Fruit fly (Drosophila melanogaster) whole organism, prepupa: ENCODE measurements around the gene smp-30.

Experiments
- CG10631 ChIP-seq: fragments of 200-800 bp; sonication (Bioruptor generic); optimal IDR thresholded peaks from 2 replicates; lab custom pipeline; 2016; ENCODE audit warnings: missing biosample characterization, missing genetic modification characterization
- CG10669 ChIP-seq: fragments of 200-800 bp; sonication (Bioruptor generic); optimal IDR thresholded peaks from 3 replicates; lab custom pipeline; 2018; ENCODE audit warnings: missing biosample characterization, mild to moderate bottlenecking, missing genetic modification characterization, moderate library complexity
- CG11762 ChIP-seq: fragments of 200-800 bp; sonication (Bioruptor generic); optimal IDR thresholded peaks from 3 replicates; lab custom pipeline; 2016; ENCODE audit warnings: missing biosample characterization, missing genetic modification characterization; ENCODE audit not compliant: insufficient read depth
- CG11902 ChIP-seq: fragments of 200-800 bp; sonication (Bioruptor generic); optimal IDR thresholded peaks from 3 replicates; lab custom pipeline; 2016; ENCODE audit warnings: missing biosample characterization, missing genetic modification characterization
- CG15336 ChIP-seq: fragments of 200-800 bp; sonication (Bioruptor generic); IDR thresholded peaks from 2 replicates; pipeline ENCODE4 v1.3.6; 2022; ENCODE audit warnings: missing biosample characterization, missing genetic modification characterization
- CG1621 ChIP-seq: fragments of 200-800 bp; sonication (Bioruptor generic); optimal IDR thresholded peaks from 3 replicates; lab custom pipeline; 2018; ENCODE audit warnings: missing biosample characterization, mild to moderate bottlenecking, missing genetic modification characterization
- CG16779 ChIP-seq: fragments of 200-800 bp; sonication (Bioruptor generic); optimal IDR thresholded peaks from 3 replicates; lab custom pipeline; 2017; ENCODE audit warnings: missing biosample characterization, mild to moderate bottlenecking, missing genetic modification characterization
- CG31627 ChIP-seq: fragments of 200-800 bp; sonication (Bioruptor generic); optimal IDR thresholded peaks from 3 replicates; lab custom pipeline; 2016; ENCODE audit warnings: missing biosample characterization, missing genetic modification characterization
- CG32006 ChIP-seq: fragments of 200-800 bp; sonication (Bioruptor generic); optimal IDR thresholded peaks from 3 replicates; lab custom pipeline; 2017; ENCODE audit warnings: missing biosample characterization, mild to moderate bottlenecking, missing genetic modification characterization
- CG34406 ChIP-seq: fragments of 200-800 bp; sonication (Bioruptor generic); optimal IDR thresholded peaks from 3 replicates; lab custom pipeline; 2016; ENCODE audit warnings: missing biosample characterization, missing genetic modification characterization
- CG3919 ChIP-seq: fragments of 200-800 bp; sonication (Bioruptor generic); optimal IDR thresholded peaks from 3 replicates; lab custom pipeline; 2016; ENCODE audit warnings: missing biosample characterization, missing genetic modification characterization
- CG4318 ChIP-seq: fragments of 200-800 bp; sonication (Bioruptor generic); optimal IDR thresholded peaks from 3 replicates; lab custom pipeline; 2017; ENCODE audit warnings: missing biosample characterization, mild to moderate bottlenecking, missing genetic modification characterization
- CG6276 ChIP-seq: fragments of 200-800 bp; sonication (Bioruptor generic); optimal IDR thresholded peaks from 2 replicates; lab custom pipeline; 2017; ENCODE audit warnings: missing biosample characterization, mild to moderate bottlenecking, missing genetic modification characterization
- CG7368 ChIP-seq: fragments of 200-800 bp; sonication (Bioruptor generic); optimal IDR thresholded peaks from 3 replicates; lab custom pipeline; 2016; ENCODE audit warnings: missing biosample characterization, missing genetic modification characterization
- CG8119 ChIP-seq: fragments of 200-800 bp; sonication (Bioruptor generic); IDR thresholded peaks from 3 replicates; pipeline ENCODE4 v1.3.6; 2022; ENCODE audit warnings: missing biosample characterization, missing genetic modification characterization
- CG8632 ChIP-seq: fragments of 200-800 bp; sonication (Bioruptor generic); optimal IDR thresholded peaks from 3 replicates; lab custom pipeline; 2016; ENCODE audit warnings: missing biosample characterization, missing genetic modification characterization
- CG9139 ChIP-seq: fragments of 200-800 bp; sonication (Bioruptor generic); optimal IDR thresholded peaks from 3 replicates; lab custom pipeline; 2017; ENCODE audit warnings: missing biosample characterization, mild to moderate bottlenecking, missing genetic modification characterization
- Eip75B ChIP-seq: fragments of 200-800 bp; sonication (Bioruptor generic); optimal IDR thresholded peaks from 3 replicates; lab custom pipeline; 2016; ENCODE audit warnings: missing biosample characterization, missing genetic modification characterization
- Eip78C ChIP-seq: fragments of 200-800 bp; sonication (Bioruptor generic); peaks from one replicate; lab custom pipeline; 2016; ENCODE audit warnings: missing biosample characterization, missing genetic modification characterization
- Eip93F ChIP-seq: fragments of 200-800 bp; sonication (Bioruptor generic); optimal IDR thresholded peaks from 2 replicates; lab custom pipeline; 2016; ENCODE audit warnings: missing biosample characterization, mild to moderate bottlenecking, missing genetic modification characterization
- Ets21C ChIP-seq: fragments of 200-800 bp; sonication (Bioruptor generic); optimal IDR thresholded peaks from 3 replicates; lab custom pipeline; 2016; ENCODE audit warnings: missing biosample characterization, missing genetic modification characterization
- Ets96B ChIP-seq: fragments of 200-800 bp; optimal IDR thresholded peaks from 2 replicates; lab custom pipeline; 2019; ENCODE audit warnings: missing biosample characterization, mild to moderate bottlenecking, missing genetic modification characterization, moderate library complexity
- Gug ChIP-seq: fragments of 200-800 bp; sonication (Bioruptor generic); IDR thresholded peaks from 2 replicates; pipeline ENCODE4 v1.3.6; 2022; ENCODE audit warnings: missing biosample characterization, missing genetic modification characterization
- Hr4 ChIP-seq: fragments of 200-800 bp; sonication (Bioruptor generic); optimal IDR thresholded peaks from 3 replicates; lab custom pipeline; 2016; ENCODE audit warnings: missing biosample characterization, missing genetic modification characterization
- Met ChIP-seq: fragments of 200-800 bp; sonication (Bioruptor generic); optimal IDR thresholded peaks from 3 replicates; lab custom pipeline; 2016; ENCODE audit warnings: missing biosample characterization, missing genetic modification characterization
- Sox102F ChIP-seq: fragments of 200-800 bp; sonication (Bioruptor generic); optimal IDR thresholded peaks from 2 replicates; lab custom pipeline; 2016; ENCODE audit warnings: missing biosample characterization, mild to moderate bottlenecking, missing genetic modification characterization
- Sox14 ChIP-seq: fragments of 200-800 bp; sonication (Bioruptor generic); optimal IDR thresholded peaks from 3 replicates; lab custom pipeline; 2016; ENCODE audit warnings: missing biosample characterization, missing genetic modification characterization
- Sox15 ChIP-seq: fragments of 200-800 bp; sonication (Bioruptor generic); optimal IDR thresholded peaks from 3 replicates; lab custom pipeline; 2016; ENCODE audit warnings: missing biosample characterization, missing genetic modification characterization
- achi ChIP-seq: fragments of 200-800 bp; sonication (Bioruptor generic); optimal IDR thresholded peaks from 3 replicates; lab custom pipeline; 2016; ENCODE audit warnings: missing biosample characterization, missing genetic modification characterization
- acj6 ChIP-seq: fragments of 200-800 bp; sonication (Bioruptor generic); optimal IDR thresholded peaks from 3 replicates; lab custom pipeline; 2016; ENCODE audit warnings: missing biosample characterization, missing genetic modification characterization
- cyc ChIP-seq: fragments of 200-800 bp; sonication (Bioruptor generic); optimal IDR thresholded peaks from 3 replicates; lab custom pipeline; 2016; ENCODE audit warnings: missing biosample characterization, missing genetic modification characterization
- dac ChIP-seq: fragments of 200-800 bp; sonication (Bioruptor generic); optimal IDR thresholded peaks from 2 replicates; lab custom pipeline; 2017; ENCODE audit warnings: missing biosample characterization, mild to moderate bottlenecking, missing genetic modification characterization
- dsx ChIP-seq: fragments of 200-800 bp; optimal IDR thresholded peaks from 3 replicates; lab custom pipeline; 2019; ENCODE audit warnings: missing biosample characterization, mild to moderate bottlenecking, missing genetic modification characterization, moderate library complexity; ENCODE audit not compliant: poor library complexity, severe bottlenecking
- eg ChIP-seq: fragments of 200-800 bp; sonication (Bioruptor generic); IDR thresholded peaks from 3 replicates; pipeline ENCODE4 v1.3.6; 2022; ENCODE audit warnings: missing biosample characterization, missing genetic modification characterization
- esn ChIP-seq: fragments of 200-800 bp; sonication (Bioruptor generic); optimal IDR thresholded peaks from 2 replicates; lab custom pipeline; 2016; ENCODE audit warnings: missing biosample characterization, mild to moderate bottlenecking, missing genetic modification characterization, moderate library complexity
- fd59A ChIP-seq: fragments of 200-800 bp; sonication (Bioruptor generic); optimal IDR thresholded peaks from 2 replicates; lab custom pipeline; 2017; ENCODE audit warnings: missing biosample characterization, mild to moderate bottlenecking, missing genetic modification characterization, missing genetic modification reagents
- fd85E ChIP-seq: fragments of 200-800 bp; sonication (Bioruptor generic); optimal IDR thresholded peaks from 3 replicates; lab custom pipeline; 2016; ENCODE audit warnings: missing biosample characterization, missing genetic modification characterization
- fkh ChIP-seq: fragments of 200-800 bp; sonication (Bioruptor generic); optimal IDR thresholded peaks from 3 replicates; lab custom pipeline; 2017; ENCODE audit warnings: missing biosample characterization, mild to moderate bottlenecking, missing genetic modification characterization, moderate library complexity
- lz ChIP-seq: fragments of 200-800 bp; sonication (Bioruptor generic); optimal IDR thresholded peaks from 3 replicates; lab custom pipeline; 2016; ENCODE audit warnings: missing biosample characterization, missing genetic modification characterization
- net ChIP-seq: fragments of 200-800 bp; sonication (Bioruptor generic); optimal IDR thresholded peaks from 3 replicates; lab custom pipeline; 2016; ENCODE audit warnings: missing biosample characterization, missing genetic modification characterization
- pdm3 ChIP-seq: fragments of 200-800 bp; sonication (Bioruptor generic); optimal IDR thresholded peaks from 3 replicates; lab custom pipeline; 2016; ENCODE audit warnings: missing biosample characterization, missing genetic modification characterization
- spab ChIP-seq: fragments of 200-800 bp; sonication (Bioruptor generic); optimal IDR thresholded peaks from 2 replicates; lab custom pipeline; 2017; ENCODE audit warnings: missing biosample characterization, mild to moderate bottlenecking, missing genetic modification characterization, missing genetic modification reagents
- ss ChIP-seq, 2 experiments: fragments of 200-800 bp; sonication (Bioruptor generic); optimal IDR thresholded peaks; 2 replicates in 1 of 2; 3 replicates in 1 of 2; lab custom pipeline; 2017 to 2018; ENCODE audit warnings: mild to moderate bottlenecking in 2 of 2, missing biosample characterization in 2 of 2, missing genetic modification characterization in 2 of 2, moderate library complexity in 1 of 2
- svp ChIP-seq: fragments of 200-800 bp; sonication (Bioruptor generic); peaks from one replicate; lab custom pipeline; 2016; ENCODE audit warnings: missing biosample characterization, missing genetic modification characterization
- topi ChIP-seq: fragments of 200-800 bp; sonication (Bioruptor generic); optimal IDR thresholded peaks from 3 replicates; lab custom pipeline; 2016; ENCODE audit warnings: missing biosample characterization, missing genetic modification characterization
- vri ChIP-seq: fragments of 200-800 bp; sonication (Bioruptor generic); optimal IDR thresholded peaks from 3 replicates; lab custom pipeline; 2016; ENCODE audit warnings: missing biosample characterization, mild to moderate bottlenecking, missing genetic modification characterization

Gene smp-30

DNA sequence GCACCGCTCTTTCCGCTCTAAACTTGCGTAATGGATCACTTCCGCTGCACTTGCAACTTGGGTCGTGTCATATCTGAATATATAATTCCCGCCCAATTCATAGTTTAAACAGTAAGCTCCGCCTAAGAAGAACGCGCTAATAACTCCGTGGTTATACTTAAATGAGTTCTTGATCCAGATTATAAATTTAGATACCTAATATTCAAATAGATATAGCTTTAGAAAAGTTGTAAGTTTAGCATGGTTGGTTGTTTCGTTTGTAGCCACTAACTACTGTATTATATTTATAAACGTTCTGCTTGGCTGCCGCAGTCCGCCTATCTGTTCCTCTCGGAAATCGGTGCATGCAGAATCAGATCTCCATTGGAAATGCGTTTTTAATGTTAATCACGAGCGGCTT, 8.1 kb downstream of the smp-30 start (continued):
- peak; percentile 44 for TF ChIP-seq fd59A
- peak; percentile 53 for TF ChIP-seq CG1621 (tag; lab: Kevin White, UChicago)
- TF ChIP-seq Sox14 (GFP tag; lab: Kevin White, UChicago) = peak; percentile 65
- TF ChIP-seq Ets21C = peak; percentile 48
- TF ChIP-seq CG6276 = peak; percentile 25
- peak; percentile 9 for TF ChIP-seq Eip93F (GFP tag; lab: Kevin White, UChicago)
- TF ChIP-seq CG3919 = peak; percentile 63
- TF ChIP-seq svp = peak; percentile 91
- TF ChIP-seq net = peak; percentile 55
- peak; percentile 51 for TF ChIP-seq CG8632 (GFP tag; lab: Kevin White, UChicago)
- TF ChIP-seq CG9139 (GFP tag; lab: Kevin White, UChicago) = peak; percentile 31
- TF ChIP-seq vri (GFP tag; lab: Kevin White, UChicago) = peak; percentile 14
- peak; percentile 69 for TF ChIP-seq Sox102F (GFP tag; lab: Kevin White, UChicago)
- peak; percentile 80 for TF ChIP-seq dsx (GFP tag; lab: Kevin White, UChicago)
- peak; percentile 66 for TF ChIP-seq CG31627 (GFP tag; lab: Kevin White, UChicago)
- TF ChIP-seq CG10631 = peak; percentile 76
- TF ChIP-seq Sox15 (GFP tag; lab: Kevin White, UChicago) = peak; percentile 38
- peak; percentile 38 for TF ChIP-seq CG7368 (GFP tag; lab: Kevin White, UChicago)

DNA sequence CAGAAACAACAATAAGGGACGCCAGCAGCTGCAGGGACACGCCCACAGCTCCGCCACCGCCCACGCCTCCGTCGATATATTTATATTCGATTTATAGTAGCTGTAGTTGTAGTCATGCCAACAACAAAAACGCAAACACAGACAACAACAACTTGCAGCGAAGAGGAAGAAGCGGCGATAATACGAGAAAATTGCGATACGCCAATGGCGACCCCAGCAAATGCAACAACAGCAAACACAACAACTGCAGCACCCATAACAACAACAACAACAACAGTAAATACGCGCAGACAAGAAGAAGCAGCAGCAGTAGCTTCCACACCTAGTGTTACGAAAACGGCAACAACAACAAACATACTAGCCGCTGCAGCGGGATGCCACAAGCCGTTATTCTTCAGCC, 9.0 kb downstream of the smp-30 start:
- TF ChIP-seq Eip75B (GFP tag; lab: Kevin White, UChicago) = no peak
- peak in 1 of 2 experiments; percentile 1 for TF ChIP-seq ss (GFP tag; optimal IDR thresholded peaks at IDR 0.05; lab: Kevin White, UChicago)
- peak; percentile 31 for TF ChIP-seq svp
- TF ChIP-seq fkh (GFP tag; lab: Kevin White, UChicago) = peak; percentile 3
- TF ChIP-seq CG8119 (GFP tag; lab: Robert Waterston, UW) = 0 out of 3 replicates have a peak, but pooled peaks have one; percentile 15
- TF ChIP-seq topi = no peak

dm6 chr3R:14741192-14741915, 9.7 kb downstream of the smp-30 start, which contains the start of the genes eff and jvl:
eff (minus strand) TSS chr3R:14741319.
jvl (plus strand) TSS chr3R:14741582.
- TF ChIP-seq pdm3 (peak; percentile 58), esn (GFP tag; lab: Kevin White, UChicago) (peak; percentile 64), CG15336 (no peak), CG11762 (GFP tag; lab: Kevin White, UChicago) (no peak), CG3919 (peak; percentile 29), Eip75B (GFP tag; lab: Kevin White, UChicago) (no peak), fd85E (GFP tag; lab: Kevin White, UChicago) (no peak), CG34406 (GFP tag; lab: Kevin White, UChicago) (no peak), Met (peak; percentile 51), Sox102F (GFP tag; lab: Kevin White, UChicago) (peak; percentile 46), CG11902 (no peak), eg (GFP tag; lab: Robert Waterston, UW) (peak; percentile 56; the same call in 2 of the 3 replicates), Ets21C (peak; percentile 61), Eip78C (peak; percentile 78), cyc (peak; percentile 29), dsx (GFP tag; lab: Kevin White, UChicago) (no peak), acj6 (peak; percentile 39), Sox14 (GFP tag; lab: Kevin White, UChicago) (peak; percentile 7), Hr4 (GFP tag; lab: Kevin White, UChicago) (peak; percentile 50), Gug (GFP tag; lab: Robert Waterston, UW) (no peak), achi (GFP tag; lab: Kevin White, UChicago) (no peak), spab (GFP tag; lab: Kevin White, UChicago) (no peak), CG8632 (GFP tag; lab: Kevin White, UChicago) (no peak), CG10669 (GFP tag; lab: Kevin White, UChicago) (no peak), CG32006 (no peak), fkh (GFP tag; lab: Kevin White, UChicago) (no peak), Ets96B (tag; lab: Kevin White, UChicago) (no peak), CG4318 (GFP tag; lab: Kevin White, UChicago) (no peak), CG31627 (GFP tag; lab: Kevin White, UChicago) (peak; percentile 44), lz (GFP tag; lab: Kevin White, UChicago) (peak; percentile 42), dac (GFP tag; lab: Kevin White, UChicago) (no peak), CG16779 (tag; lab: Kevin White, UChicago) (no peak)
